In the genomic region with DNA sequence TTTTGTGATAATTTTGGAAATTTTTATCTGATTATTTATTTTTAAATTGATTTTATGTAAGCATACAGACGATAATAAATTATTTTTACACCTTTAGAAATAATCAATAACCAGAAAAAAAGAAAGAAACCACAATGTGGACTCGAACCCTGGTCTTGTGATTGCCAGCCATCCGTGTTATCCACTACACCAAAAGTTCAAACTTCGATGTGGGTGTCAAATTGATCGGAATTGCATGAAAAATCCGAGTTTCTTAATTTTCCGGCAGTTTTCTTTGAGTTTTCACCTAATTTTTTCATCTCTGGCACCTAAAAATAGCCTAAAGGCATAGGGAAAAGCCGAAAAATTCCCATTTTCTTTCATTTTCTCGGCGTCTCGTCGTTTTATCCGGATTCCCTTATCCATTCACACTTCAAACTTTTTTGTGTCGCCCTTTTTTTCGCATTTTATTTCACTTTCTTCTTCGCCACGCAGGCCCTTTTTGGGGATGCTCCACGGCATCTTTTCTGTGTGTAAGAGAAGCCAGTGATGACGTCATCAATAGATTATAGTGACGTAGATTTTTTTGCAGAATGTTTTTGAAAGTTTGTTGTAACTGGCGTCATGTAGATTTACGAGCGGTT, we compare ENCODE assay signal across 6 worm cellular contexts.
TF ChIP-seq lines count a peak whose summit lies in the region.

No protein-coding gene starts in this region.

TF ChIP-seq in whole organism, L1 larva, 84 proteins besides CTCF, POLR2A, EP300 and RAD21:
- TF ChIP-seq skn-1 (tag; optimal IDR thresholded peaks at IDR 0.05; lab: Kevin White, UChicago) = no peak
- TF ChIP-seq fkh-8 (tag; optimal IDR thresholded peaks at IDR 0.05; lab: Kevin White, UChicago) = peak; percentile 11
- no peak for TF ChIP-seq lin-39 (tag; optimal IDR thresholded peaks at IDR 0.05; lab: Kevin White, UChicago)
- TF ChIP-seq tlp-1 (tag; optimal IDR thresholded peaks at IDR 0.05; lab: Kevin White, UChicago) = no peak
- no peak for TF ChIP-seq nhr-19 (GFP tag; conservative IDR thresholded peaks at IDR 0.05; lab: Robert Waterston, UW)
- peak; percentile 20 for TF ChIP-seq xbp-1 (tag; optimal IDR thresholded peaks at IDR 0.05; lab: Kevin White, UChicago)
- TF ChIP-seq lin-14 (GFP tag; optimal IDR thresholded peaks at IDR 0.05; lab: Kevin White, UChicago) = peak; percentile 69
TF ChIP-seq in whole organism, L1 larva: peak in this region for 3.

TF ChIP-seq in whole organism, L2 larva, 48 proteins besides CTCF, POLR2A, EP300 and RAD21:
- TF ChIP-seq snpc-4 (tag; optimal IDR thresholded peaks at IDR 0.05; lab: Kevin White, UChicago) (no peak), sma-9 (GFP tag; optimal IDR thresholded peaks at IDR 0.05; lab: Kevin White, UChicago) (peak; percentile 16), sma-9 (tag; optimal IDR thresholded peaks at IDR 0.05; lab: Kevin White, UChicago) (no peak)

TF ChIP-seq in whole organism, L4 larva, 104 proteins besides CTCF, POLR2A, EP300 and RAD21:
- no peak for TF ChIP-seq nhr-77 (tag; optimal IDR thresholded peaks at IDR 0.05; lab: Kevin White, UChicago)
- TF ChIP-seq ztf-7 (tag; optimal IDR thresholded peaks at IDR 0.05; lab: Kevin White, UChicago) = no peak
- peak; percentile 54 for TF ChIP-seq aha-1 (tag; lab: Kevin White, UChicago)
- TF ChIP-seq T20F7.1 (GFP tag; optimal IDR thresholded peaks at IDR 0.05; lab: Kevin White, UChicago) = no peak
- TF ChIP-seq zip-2 (tag; optimal IDR thresholded peaks at IDR 0.05; lab: Kevin White, UChicago) = no peak
- TF ChIP-seq arid-1 (GFP tag; conservative IDR thresholded peaks at IDR 0.05; lab: Robert Waterston, UW) = no peak
- no peak for TF ChIP-seq zip-11 (GFP tag; IDR thresholded peaks at IDR 0.05; lab: Robert Waterston, UW)
- peak; percentile 35; the same call in 1 of the 2 replicates for TF ChIP-seq lin-38 (GFP tag; IDR thresholded peaks at IDR 0.05; lab: Robert Waterston, UW)
- TF ChIP-seq lin-39 (tag; optimal IDR thresholded peaks at IDR 0.05; lab: Kevin White, UChicago) = no peak

TF ChIP-seq in whole organism, late embryonic, 69 proteins besides CTCF, POLR2A, EP300 and RAD21:
- TF ChIP-seq ceh-31 (tag; optimal IDR thresholded peaks at IDR 0.05; lab: Kevin White, UChicago) = no peak
- no peak for TF ChIP-seq elt-2 (tag; optimal IDR thresholded peaks at IDR 0.05; lab: Kevin White, UChicago)
- peak; percentile 3 for TF ChIP-seq unc-42 (tag; optimal IDR thresholded peaks at IDR 0.05; lab: Kevin White, UChicago)
- no peak for TF ChIP-seq ceh-48 (tag; optimal IDR thresholded peaks at IDR 0.05; lab: Kevin White, UChicago)
- TF ChIP-seq C08G9.2 (tag; optimal IDR thresholded peaks at IDR 0.05; lab: Kevin White, UChicago) = no peak
TF ChIP-seq in whole organism, late embryonic: peak in this region for 1.

TF ChIP-seq in whole organism, mixed stage, embryonic, 35 proteins besides CTCF, POLR2A, EP300 and RAD21:
- no peak for TF ChIP-seq blmp-1 (tag; optimal IDR thresholded peaks at IDR 0.05; lab: Kevin White, UChicago)
- peak; percentile 88 for TF ChIP-seq zip-8 (tag; optimal IDR thresholded peaks at IDR 0.05; lab: Kevin White, UChicago)

TF ChIP-seq in whole organism, young adult, 124 proteins besides CTCF, POLR2A, EP300 and RAD21:
- TF ChIP-seq tbp1 (GFP tag; optimal IDR thresholded peaks at IDR 0.05; lab: Kevin White, UChicago) (peak; percentile 80), lag-1 (GFP tag; IDR thresholded peaks at IDR 0.05; lab: Robert Waterston, UW) (no peak), ceh-79 (tag; optimal IDR thresholded peaks at IDR 0.05; lab: Kevin White, UChicago) (no peak), C17E4.6 (GFP tag; IDR thresholded peaks at IDR 0.05; lab: Robert Waterston, UW) (no peak), die-1 (tag; optimal IDR thresholded peaks at IDR 0.05; lab: Kevin White, UChicago) (peak; percentile 3), F55B11.4 (tag; optimal IDR thresholded peaks at IDR 0.05; lab: Kevin White, UChicago; ENCODE audit: borderline replicate concordance, insufficient read depth) (no peak), madf-8 (GFP tag; conservative IDR thresholded peaks at IDR 0.05; lab: Robert Waterston, UW) (no peak), rpc-1 (optimal IDR thresholded peaks at IDR 0.05; lab: Kevin White, UChicago) (peak; percentile 35), rpc-1 (tag; optimal IDR thresholded peaks at IDR 0.05; lab: Kevin White, UChicago) (peak; percentile 70), B0261.1 (tag; optimal IDR thresholded peaks at IDR 0.05; lab: Kevin White, UChicago) (peak; percentile 40), nhr-27 (tag; optimal IDR thresholded peaks at IDR 0.05; lab: Kevin White, UChicago) (no peak)
TF ChIP-seq in whole organism, young adult: peak in this region for 4.
